Worm (Caenorhabditis elegans) whole organism, dauer: Measurements from ENCODE around the gene Y32B12A.5.

ENCODE experiments used
- unc-62 ChIP-seq: sonication (generic microtip); optimal IDR thresholded peaks from 2 replicates; lab custom pipeline; 2017; ENCODE audit warnings: missing biosample characterization, missing genetic modification reagents, missing genetic modification characterization

Y32B12A.5 gene

ce11 chrV:16483681-16484080, 3.7 kb downstream of the Y32B12A.5 start, which contains the start of gene srh-139:
Gene srh-139 (plus strand): TSS chrV:16483981.
- TF ChIP-seq unc-62 (GFP tag; lab: Kevin White, UChicago) = no peak

ce11 chrV:16483044-16483443, 4.3 kb downstream of the Y32B12A.5 start, which contains the start of gene F57E7.2:
Gene F57E7.2 (minus strand): TSS chrV:16483144.
- TF ChIP-seq unc-62 (GFP tag; lab: Kevin White, UChicago) = no peak

DNA sequence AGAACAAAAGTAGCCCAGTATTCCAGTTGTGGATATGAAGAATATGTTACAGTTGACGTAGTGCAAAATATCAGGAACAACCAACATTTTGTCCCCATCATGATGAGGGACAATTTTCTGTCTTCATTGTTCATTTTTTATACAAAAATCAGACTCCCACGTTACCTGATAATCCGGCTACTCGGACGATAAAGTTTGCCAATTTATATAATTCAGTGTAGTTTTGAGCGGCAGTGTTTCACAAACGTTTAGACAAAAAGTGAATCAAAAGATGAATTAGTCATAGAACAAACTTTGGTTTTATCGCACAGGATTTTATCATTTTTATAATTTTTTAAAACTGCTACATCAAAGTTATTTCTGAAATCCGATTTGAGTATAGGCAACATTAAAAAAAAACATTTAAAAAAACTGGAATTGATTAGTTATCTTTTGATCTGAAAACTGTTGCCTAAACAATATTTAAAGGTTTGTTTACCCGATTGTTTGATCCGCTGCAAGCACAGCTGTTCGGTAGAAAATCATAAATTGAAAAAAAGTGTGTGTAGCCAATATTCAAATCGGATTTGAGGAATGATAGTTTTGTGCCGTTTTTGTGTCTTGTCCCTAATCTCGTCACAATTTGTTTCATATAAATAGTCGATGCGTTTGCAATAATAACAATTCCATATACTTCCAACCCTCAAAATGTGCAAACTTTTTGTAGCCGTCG, 6.3 kb downstream of the Y32B12A.5 start, which contains the start of the genes F57E7.4 and spig-6:
Gene F57E7.4 (minus strand): TSS at position 101 of the 712 bp plus-strand sequence.
Gene spig-6 (plus strand): TSS at position 662 of the 712 bp plus-strand sequence.
- TF ChIP-seq unc-62 (GFP tag; lab: Kevin White, UChicago) = no peak

ce11 chrV:16479275-16479674, 8.1 kb downstream of the Y32B12A.5 start, which contains the start of gene T08G3.11:
Gene T08G3.11 (minus strand): TSS chrV:16479375.
- TF ChIP-seq unc-62 (GFP tag; lab: Kevin White, UChicago) = no peak

ce11 chrV:16471995-16472563, 15.3 kb downstream of the Y32B12A.5 start, which contains the start of gene srw-35:
Gene srw-35 (plus strand): TSS chrV:16472513.
- TF ChIP-seq unc-62 (GFP tag; lab: Kevin White, UChicago) = no peak

DNA sequence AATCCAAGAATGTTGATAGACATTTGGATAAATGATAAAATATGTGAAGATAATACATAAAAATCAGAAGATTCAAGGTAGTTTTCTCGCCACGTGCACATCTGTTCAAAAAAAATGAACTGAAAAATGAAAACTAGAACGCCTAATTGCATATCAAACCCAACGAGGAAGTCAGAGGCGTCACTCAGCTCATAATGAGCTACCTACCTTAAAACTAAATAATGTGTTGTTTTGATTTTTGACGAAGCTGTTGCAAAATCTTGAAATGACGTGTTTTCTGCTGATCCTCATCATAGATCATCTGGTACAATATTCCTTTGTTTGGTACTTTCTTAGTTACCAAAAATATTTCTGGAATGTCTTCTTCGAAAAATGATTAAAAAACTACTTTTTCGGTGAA, 16.5 kb downstream of the Y32B12A.5 start, which contains the start of gene srh-138:
Gene srh-138 (minus strand): TSS at position 101 of the 400 bp plus-strand sequence.
- TF ChIP-seq unc-62 (GFP tag; lab: Kevin White, UChicago) = no peak

DNA sequence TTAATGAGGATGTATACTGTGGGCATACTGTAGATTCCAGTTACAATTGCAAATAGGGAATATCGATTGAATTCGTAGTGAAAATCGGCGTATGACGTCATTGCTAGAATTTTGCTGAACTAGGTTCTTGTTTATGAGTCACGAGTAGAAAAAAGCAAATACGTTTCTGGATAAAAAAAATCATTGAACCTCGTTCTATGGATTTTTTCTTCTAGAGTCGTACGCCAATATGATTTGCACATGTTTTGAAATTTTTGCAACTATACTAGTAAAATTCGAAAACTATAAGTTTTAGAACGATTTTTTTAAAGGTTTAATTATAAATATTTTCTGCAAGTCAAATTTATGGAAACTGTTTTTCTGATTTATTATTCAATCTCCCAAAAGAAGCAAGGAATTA, 19.5 kb downstream of the Y32B12A.5 start, which contains the start of gene sru-44:
Gene sru-44 (minus strand): TSS at position 101 of the 400 bp plus-strand sequence.
- TF ChIP-seq unc-62 (GFP tag; lab: Kevin White, UChicago) = no peak

DNA sequence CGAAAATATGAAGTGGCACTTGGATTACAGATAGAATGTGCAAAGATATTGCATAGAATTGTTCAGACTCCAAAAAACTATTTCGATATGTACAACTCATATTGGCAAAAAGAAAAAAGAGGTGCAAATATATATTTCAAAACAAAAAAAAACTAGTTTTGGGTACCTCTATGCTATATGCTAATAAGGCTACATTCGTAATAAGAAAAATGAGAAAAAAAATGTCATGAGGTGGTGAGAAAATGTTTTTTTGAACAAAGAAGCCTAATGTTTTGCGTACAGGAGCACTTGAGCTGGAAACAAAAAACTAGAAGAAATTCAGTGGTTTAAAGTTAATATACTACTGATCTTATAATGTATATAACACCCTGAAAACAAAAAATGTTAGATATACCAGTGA, 26.5 kb downstream of the Y32B12A.5 start, which contains the start of gene srh-142:
Gene srh-142 (minus strand): TSS at position 101 of the 400 bp plus-strand sequence.
- TF ChIP-seq unc-62 (GFP tag; lab: Kevin White, UChicago) = no peak

DNA sequence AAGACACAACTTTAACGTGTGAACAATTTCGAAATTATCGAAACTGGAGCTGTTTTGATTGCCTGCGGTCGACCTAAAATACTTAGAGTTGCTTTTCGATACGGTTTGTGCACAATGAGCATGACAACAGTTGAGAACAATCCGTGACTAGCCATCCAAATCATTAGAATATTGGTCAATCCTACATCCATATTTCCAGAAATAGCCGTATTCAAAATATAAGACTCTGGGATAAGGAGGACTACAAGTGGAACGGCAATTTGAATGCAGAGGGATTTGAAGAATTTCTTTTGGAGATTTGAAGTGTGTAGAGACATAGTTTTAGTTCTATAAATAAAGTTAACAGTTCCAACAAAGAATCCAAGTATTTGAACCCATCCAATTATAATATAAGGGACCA, 28.0 kb downstream of the Y32B12A.5 start:
- TF ChIP-seq unc-62 (GFP tag; lab: Kevin White, UChicago) = no peak

- TF ChIP-seq unc-62 (GFP tag; lab: Kevin White, UChicago) = no peak
Measured at ce11 chrV:16458714-16459113, 28.7 kb downstream of the Y32B12A.5 start, which contains the start of gene str-15. Gene str-15 (minus strand): TSS chrV:16458814.

DNA sequence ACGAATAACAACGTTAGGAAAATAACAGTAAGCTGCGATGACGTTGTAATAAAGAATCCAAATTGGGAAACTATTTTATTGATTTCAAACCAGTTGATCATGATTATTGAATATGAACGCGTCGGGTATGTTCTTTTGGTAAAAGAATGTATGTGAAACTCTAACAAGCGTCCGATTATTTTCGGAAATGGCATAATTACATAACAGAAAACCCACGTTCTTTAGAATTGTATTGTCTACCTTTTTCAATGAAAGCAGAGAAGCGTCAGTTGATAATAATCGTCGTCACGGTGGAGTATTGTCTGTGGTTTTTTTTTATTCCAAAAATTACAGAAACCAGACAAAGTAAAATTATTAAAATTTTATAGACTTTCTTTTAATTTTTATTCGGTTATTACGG, 32.3 kb downstream of the Y32B12A.5 start, which contains the start of gene str-14:
Gene str-14 (minus strand): TSS at position 101 of the 400 bp plus-strand sequence.
- no peak for TF ChIP-seq unc-62 (GFP tag; lab: Kevin White, UChicago)

DNA sequence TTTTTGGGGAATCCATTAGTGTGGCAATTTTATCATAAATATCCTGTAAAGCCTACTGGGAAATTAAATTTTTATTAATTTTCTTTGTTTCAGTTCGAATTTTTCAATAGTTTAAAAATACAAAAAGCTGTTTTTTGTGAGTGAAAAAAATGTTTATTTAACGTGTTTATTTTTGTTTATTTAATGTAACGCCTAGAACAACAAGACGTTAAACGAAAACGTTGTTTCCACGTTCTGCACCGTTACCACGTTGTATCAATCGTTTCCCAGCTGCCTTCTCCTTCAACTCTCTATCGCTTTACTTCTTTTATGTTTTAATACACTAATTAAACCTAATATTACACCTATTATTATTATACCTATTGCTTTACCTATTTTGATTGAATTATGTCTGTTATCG, 39.6 kb downstream of the Y32B12A.5 start, which contains the start of gene T08G3.13:
Gene T08G3.13 (plus strand): TSS at position 301 of the 400 bp plus-strand sequence.
- TF ChIP-seq unc-62 (GFP tag; lab: Kevin White, UChicago) = no peak

ce11 chrV:16446191-16446590, 41.2 kb downstream of the Y32B12A.5 start:
- TF ChIP-seq unc-62 (GFP tag; lab: Kevin White, UChicago) = no peak

DNA sequence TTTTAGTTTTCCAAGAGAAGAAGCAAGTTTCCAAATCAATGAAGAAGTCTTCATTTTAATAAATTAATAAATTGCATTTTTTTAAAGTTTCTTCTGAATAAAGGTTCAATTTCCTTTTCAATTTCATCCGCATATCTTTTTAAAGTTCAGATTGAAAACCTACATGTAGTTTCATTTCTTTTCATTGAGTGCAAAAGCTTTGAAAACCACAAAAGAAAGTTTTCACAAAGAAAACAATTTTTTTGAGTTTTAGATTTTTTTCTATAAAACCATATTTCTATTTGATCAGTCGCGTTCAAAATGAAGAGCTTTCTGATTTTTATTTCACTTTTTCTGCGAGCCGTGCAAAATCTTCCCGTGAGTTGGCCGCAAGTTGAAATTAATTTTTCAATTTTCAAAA, 41.7 kb downstream of the Y32B12A.5 start, which contains the start of gene T08G3.6:
Gene T08G3.6 (plus strand): TSS at position 301 of the 400 bp plus-strand sequence.
- no peak for TF ChIP-seq unc-62 (GFP tag; lab: Kevin White, UChicago)

DNA sequence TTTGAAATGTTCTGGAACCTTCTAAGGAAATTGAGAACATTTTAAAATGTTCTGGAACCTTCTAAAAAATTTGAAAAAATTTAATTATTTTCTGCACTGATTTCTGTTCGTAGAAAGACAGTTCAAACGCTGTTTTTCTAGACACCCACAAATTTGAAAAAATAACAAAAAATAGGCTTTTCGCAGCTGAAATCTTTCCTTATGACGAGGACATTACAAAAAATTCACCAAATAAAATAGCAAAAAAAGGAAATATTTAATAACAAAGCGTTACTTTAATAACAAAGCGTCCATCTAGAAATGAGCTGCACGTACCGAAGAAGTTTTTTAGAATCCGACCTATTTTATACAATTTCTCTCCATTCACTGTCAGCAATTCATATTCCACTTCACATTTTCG, 43.7 kb downstream of the Y32B12A.5 start, which contains the start of gene srh-141:
Gene srh-141 (plus strand): TSS at position 301 of the 400 bp plus-strand sequence.
- TF ChIP-seq unc-62 (GFP tag; lab: Kevin White, UChicago) = no peak

DNA sequence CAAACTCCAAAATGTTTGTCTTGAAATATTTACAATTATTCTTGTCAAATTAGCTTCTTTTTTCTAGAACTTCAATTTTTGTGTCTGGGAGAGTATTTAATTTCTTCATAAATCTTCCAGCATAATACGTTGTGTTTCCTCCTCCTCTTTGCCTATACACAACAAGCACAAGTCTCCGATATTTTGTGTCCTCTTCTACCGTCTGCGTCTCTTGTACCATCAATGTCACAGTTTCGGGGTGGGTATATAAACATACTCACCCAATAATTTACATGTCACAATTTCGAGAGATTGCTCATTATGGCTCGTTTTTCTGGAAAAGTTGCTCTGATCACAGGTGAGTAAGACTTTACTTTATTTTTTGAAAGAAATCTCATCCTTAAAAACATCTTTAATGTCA, 49.8 kb downstream of the Y32B12A.5 start, which contains the start of gene F26D2.15:
Gene F26D2.15 (plus strand): TSS at position 301 of the 400 bp plus-strand sequence.
- TF ChIP-seq unc-62 (GFP tag; lab: Kevin White, UChicago) = no peak
